Worm (Caenorhabditis elegans) whole organism, late embryonic: ENCODE results near the gene ZK563.2.

Source experiments
- C08G9.2 ChIP-seq: sonication (generic microtip); optimal IDR thresholded peaks from 2 replicates; lab custom pipeline; 2016; ENCODE audit warnings: mild to moderate bottlenecking, missing genetic modification characterization, moderate library complexity, missing compliant biosample characterization
- F13H6.1 ChIP-seq: sonication (generic microtip); optimal IDR thresholded peaks from 2 replicates; lab custom pipeline; 2016; ENCODE audit warnings: missing genetic modification characterization, missing compliant biosample characterization
- Y22D7AL.16 ChIP-seq: sonication (generic microtip); optimal IDR thresholded peaks from 2 replicates; lab custom pipeline; 2016; ENCODE audit warnings: missing genetic modification characterization, missing compliant biosample characterization
- ceh-14 ChIP-seq: sonication (generic microtip); optimal IDR thresholded peaks from 2 replicates; lab custom pipeline; 2016; ENCODE audit warnings: missing genotype, missing genetic modification characterization, missing compliant biosample characterization
- ceh-2 ChIP-seq: sonication (generic microtip); optimal IDR thresholded peaks from 2 replicates; lab custom pipeline; 2016; ENCODE audit warnings: missing genotype, missing genetic modification characterization, missing compliant biosample characterization
- ceh-24 ChIP-seq: sonication (generic microtip); optimal IDR thresholded peaks from 2 replicates; lab custom pipeline; 2016; ENCODE audit warnings: mild to moderate bottlenecking, missing genetic modification characterization, missing compliant biosample characterization
- ceh-30 ChIP-seq: fragments of 150-350 bp; optimal IDR thresholded peaks from 2 replicates; lab custom pipeline; 2014; ENCODE audit warnings: missing biosample characterization, missing genetic modification characterization
- ceh-31 ChIP-seq: sonication (generic microtip); optimal IDR thresholded peaks from 2 replicates; lab custom pipeline; 2016; ENCODE audit warnings: missing genetic modification characterization, missing compliant biosample characterization
- ceh-34 ChIP-seq: sonication (generic microtip); optimal IDR thresholded peaks from 2 replicates; lab custom pipeline; 2016; ENCODE audit warnings: mild to moderate bottlenecking, missing genetic modification characterization, missing compliant biosample characterization
- ceh-9 ChIP-seq: sonication (generic microtip); optimal IDR thresholded peaks from 2 replicates; lab custom pipeline; 2016; ENCODE audit warnings: mild to moderate bottlenecking, missing genetic modification characterization, inconsistent platforms, missing compliant biosample characterization
- che-1 ChIP-seq: sonication (generic microtip); optimal IDR thresholded peaks from 2 replicates; lab custom pipeline; 2016; ENCODE audit warnings: mild to moderate bottlenecking, missing genetic modification characterization, missing compliant biosample characterization
- dve-1 ChIP-seq: sonication (generic microtip); optimal IDR thresholded peaks from 2 replicates; lab custom pipeline; 2017; ENCODE audit warnings: antibody characterized with exemption, mild to moderate bottlenecking, missing genetic modification characterization, missing compliant biosample characterization
- ets-4 ChIP-seq: sonication (generic microtip); optimal IDR thresholded peaks from 2 replicates; lab custom pipeline; 2016; ENCODE audit warnings: missing genetic modification characterization, missing compliant biosample characterization
- fax-1 ChIP-seq: sonication (generic microtip); optimal IDR thresholded peaks from 2 replicates; lab custom pipeline; 2016; ENCODE audit warnings: missing genotype, missing genetic modification characterization, missing compliant biosample characterization
- fkh-6 ChIP-seq: sonication (generic microtip); optimal IDR thresholded peaks from 2 replicates; lab custom pipeline; 2016; ENCODE audit warnings: missing genetic modification characterization, missing compliant biosample characterization
- gmeb-2 ChIP-seq: sonication (generic microtip); optimal IDR thresholded peaks from 2 replicates; lab custom pipeline; 2016; ENCODE audit warnings: missing genetic modification characterization, inconsistent platforms, missing compliant biosample characterization
- hlh-15 ChIP-seq: sonication (generic microtip); optimal IDR thresholded peaks from 2 replicates; lab custom pipeline; 2016; ENCODE audit warnings: missing genetic modification characterization, missing compliant biosample characterization
- hlh-6 ChIP-seq: sonication (generic microtip); optimal IDR thresholded peaks from 2 replicates; lab custom pipeline; 2016; ENCODE audit warnings: missing genotype, missing genetic modification characterization, missing compliant biosample characterization
- hlh-8 ChIP-seq: sonication (generic microtip); optimal IDR thresholded peaks from 2 replicates; lab custom pipeline; 2016; ENCODE audit warnings: missing genotype, missing genetic modification characterization, missing compliant biosample characterization
- mec-3 ChIP-seq: sonication (generic microtip); optimal IDR thresholded peaks from 2 replicates; lab custom pipeline; 2016; ENCODE audit warnings: borderline replicate concordance, missing genetic modification characterization, missing compliant biosample characterization
- nhr-232 ChIP-seq: sonication (generic microtip); optimal IDR thresholded peaks from 2 replicates; lab custom pipeline; 2016; ENCODE audit warnings: missing genetic modification characterization, missing compliant biosample characterization
- odd-2 ChIP-seq: sonication (generic microtip); optimal IDR thresholded peaks from 2 replicates; lab custom pipeline; 2017; ENCODE audit warnings: antibody characterized with exemption, mild to moderate bottlenecking, missing genetic modification characterization, missing compliant biosample characterization
- pag-3 ChIP-seq: sonication (generic microtip); optimal IDR thresholded peaks from 2 replicates; lab custom pipeline; 2016; ENCODE audit warnings: missing compliant biosample characterization, missing genetic modification characterization, borderline replicate concordance
- pat-9 ChIP-seq: fragments of 200-800 bp; sonication (Bioruptor generic); optimal IDR thresholded peaks from 2 replicates; lab custom pipeline; 2018; ENCODE audit warnings: mild to moderate bottlenecking, missing genetic modification characterization, moderate library complexity, missing compliant biosample characterization
- pax-1 ChIP-seq: fragments of 150-350 bp; optimal IDR thresholded peaks from 2 replicates; lab custom pipeline; 2014; ENCODE audit warnings: missing biosample characterization, missing genetic modification characterization
- pha-2 ChIP-seq: sonication (generic microtip); optimal IDR thresholded peaks from 2 replicates; lab custom pipeline; 2017; ENCODE audit warnings: mild to moderate bottlenecking, missing genetic modification characterization, missing compliant biosample characterization
- pha-4 ChIP-seq: fragments of 150-350 bp; optimal IDR thresholded peaks from 2 replicates; lab custom pipeline; 2018; ENCODE audit warnings: missing biosample characterization, missing genetic modification reagents, missing genetic modification characterization
- pqm-1 ChIP-seq: sonication (generic microtip); optimal IDR thresholded peaks from 2 replicates; lab custom pipeline; 2016; ENCODE audit warnings: missing genetic modification characterization, missing compliant biosample characterization
- ref-2 ChIP-seq: sonication (generic microtip); optimal IDR thresholded peaks from 2 replicates; lab custom pipeline; 2016; ENCODE audit warnings: missing genetic modification characterization, missing compliant biosample characterization
- rnt-1 ChIP-seq: sonication (generic microtip); optimal IDR thresholded peaks from 2 replicates; lab custom pipeline; 2016; ENCODE audit warnings: missing genetic modification characterization, missing compliant biosample characterization
- sox-2 ChIP-seq: fragments of 200-800 bp; sonication (Bioruptor generic); IDR thresholded peaks from 2 replicates; pipeline ENCODE4 v1.3.6; 2022; ENCODE audit warnings: missing genetic modification reagents, missing genetic modification characterization, missing compliant biosample characterization
- tbx-2 ChIP-seq: sonication (generic microtip); optimal IDR thresholded peaks from 2 replicates; lab custom pipeline; 2016; ENCODE audit warnings: missing genetic modification characterization, missing compliant biosample characterization
- ttx-3 ChIP-seq: sonication (generic microtip); optimal IDR thresholded peaks from 2 replicates; lab custom pipeline; 2016; ENCODE audit warnings: missing genetic modification reagents, missing genetic modification characterization, missing compliant biosample characterization
- unc-3 ChIP-seq, 2 experiments: fragments of 200-800 bp in 1 of 2; sonication (Bioruptor generic) in 1 of 2; sonication (generic microtip) in 1 of 2; conservative IDR thresholded peaks in 1 of 2; optimal IDR thresholded peaks in 1 of 2; 2 replicates each; pipeline versions ENCODE4 v1.3.6 to Lab custom; 2016 to 2022; ENCODE audit warnings: missing compliant biosample characterization in 2 of 2, missing genetic modification characterization in 2 of 2, missing genetic modification reagents in 1 of 2
- unc-42 ChIP-seq: sonication (generic microtip); optimal IDR thresholded peaks from 2 replicates; lab custom pipeline; 2016; ENCODE audit warnings: missing genotype, missing genetic modification characterization, missing compliant biosample characterization
- unc-55 ChIP-seq: sonication (generic microtip); optimal IDR thresholded peaks from 2 replicates; lab custom pipeline; 2017; ENCODE audit warnings: missing biosample characterization, missing genetic modification reagents, missing genetic modification characterization
- unc-86 ChIP-seq: sonication (generic microtip); optimal IDR thresholded peaks from 2 replicates; lab custom pipeline; 2016; ENCODE audit warnings: missing genetic modification characterization, missing compliant biosample characterization
- ztf-16 ChIP-seq: sonication (generic microtip); optimal IDR thresholded peaks from 2 replicates; lab custom pipeline; 2017; ENCODE audit warnings: missing genetic modification characterization, missing compliant biosample characterization

ZK563.2 gene

DNA sequence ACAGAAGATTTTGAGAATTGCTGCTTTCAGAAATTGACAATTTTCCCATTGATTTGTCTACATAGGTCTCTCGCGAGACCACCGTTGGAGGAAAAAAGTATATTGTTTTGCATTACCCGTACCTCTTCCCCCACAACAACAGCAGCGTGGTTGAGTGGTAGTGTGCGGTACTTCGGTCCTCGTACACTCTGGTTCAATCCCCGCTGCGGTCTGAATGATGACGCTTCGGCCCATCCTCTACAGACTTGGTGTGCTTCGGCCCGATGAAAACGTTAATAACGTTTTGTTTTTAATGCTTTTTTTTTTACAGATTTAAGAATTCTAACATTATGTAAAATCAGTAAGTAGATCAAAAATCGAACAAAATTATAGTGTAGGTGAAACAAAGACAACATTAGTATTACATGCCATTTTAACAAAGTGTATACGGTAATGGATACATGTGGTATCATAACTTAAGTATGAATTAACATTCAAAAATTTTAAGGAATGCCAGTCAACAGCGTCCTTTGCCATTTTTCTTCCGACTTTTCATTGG is 20.8 kb upstream of the ZK563.2 start, which contains the start of gene ZK816.3 (continued):
- TF ChIP-seq pha-4 (tag; lab: Kevin White, UChicago): no peak
- TF ChIP-seq nhr-232 (tag; lab: Kevin White, UChicago): peak; percentile 74
- TF ChIP-seq ceh-30 (tag; lab: Kevin White, UChicago): no peak
- peak; percentile 29 for TF ChIP-seq hlh-15 (tag; lab: Kevin White, UChicago)
- no peak for TF ChIP-seq ztf-16 (tag; lab: Kevin White, UChicago)
- TF ChIP-seq ceh-24 (tag; lab: Kevin White, UChicago): no peak
- peak; percentile 71 for TF ChIP-seq pat-9 (tag; lab: Kevin White, UChicago)
- peak; percentile 79 for TF ChIP-seq hlh-6 (tag; lab: Kevin White, UChicago)
- TF ChIP-seq ceh-14: peak; percentile 4
- no peak for TF ChIP-seq pax-1 (tag; lab: Kevin White, UChicago)
- TF ChIP-seq fax-1 (tag; lab: Kevin White, UChicago): peak; percentile 35
- peak; percentile 50 for TF ChIP-seq pha-2 (tag; lab: Kevin White, UChicago)
- TF ChIP-seq unc-42: no peak
- TF ChIP-seq ets-4 (tag; lab: Kevin White, UChicago): no peak
- TF ChIP-seq unc-55 (GFP tag; lab: Kevin White, UChicago): no peak
- TF ChIP-seq C08G9.2: peak; percentile 43
- peak; percentile 36 for TF ChIP-seq ceh-31 (tag; lab: Kevin White, UChicago)

DNA sequence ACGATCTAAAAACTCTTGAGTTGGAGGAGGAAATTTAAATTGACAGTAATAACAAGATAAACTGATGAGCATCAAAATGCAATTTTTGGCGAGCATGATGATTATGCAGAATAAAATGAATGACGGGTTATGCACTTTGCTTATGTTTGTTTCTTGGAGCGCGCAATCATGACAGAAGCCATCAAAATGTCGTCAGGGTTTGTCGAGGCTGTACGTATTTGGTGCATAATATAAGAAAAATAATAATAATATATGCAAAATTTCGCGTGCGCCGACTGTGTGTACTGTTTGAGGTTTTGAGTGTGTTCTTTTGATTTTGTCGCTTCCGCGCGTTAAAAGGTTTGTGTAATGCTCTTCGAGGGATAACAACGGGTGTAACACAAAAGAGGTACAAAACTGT is 18.5 kb upstream of the ZK563.2 start, which contains the start of gene nspg-4:
nspg-4 (minus strand) TSS at position 101 of the 400 bp plus-strand sequence.
- TF ChIP-seq rnt-1 (tag; lab: Kevin White, UChicago) (no peak), che-1 (tag; lab: Kevin White, UChicago) (no peak), dve-1 (tag; lab: Kevin White, UChicago) (no peak), ceh-34 (tag; lab: Kevin White, UChicago) (no peak), odd-2 (no peak), fkh-6 (tag; lab: Kevin White, UChicago) (no peak), ceh-2 (no peak), pqm-1 (tag; lab: Kevin White, UChicago) (no peak), sox-2 (GFP tag; lab: Robert Waterston, UW) (no peak), pha-2 (tag; lab: Kevin White, UChicago) (no peak), ets-4 (tag; lab: Kevin White, UChicago) (no peak), F13H6.1 (no peak), Y22D7AL.16 (no peak), hlh-15 (tag; lab: Kevin White, UChicago) (no peak), ttx-3 (no peak)

DNA sequence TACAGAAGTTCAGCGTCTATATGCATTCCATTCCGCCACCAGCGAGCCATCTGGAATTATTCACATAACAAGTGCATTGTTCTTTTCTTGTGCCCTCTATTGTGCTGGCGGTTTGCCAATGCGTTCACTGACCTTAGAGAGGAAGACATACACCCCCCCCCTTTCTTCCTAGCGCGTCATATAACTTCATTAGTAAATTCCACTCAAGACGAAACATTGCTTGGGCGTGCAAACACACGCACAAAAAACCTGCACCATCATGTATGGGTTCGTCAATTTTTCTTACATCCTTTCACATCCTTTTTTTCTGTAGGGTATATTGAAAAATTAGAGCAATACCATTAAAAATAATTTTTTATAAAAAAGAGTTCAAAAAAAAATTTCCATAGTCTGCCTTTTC is 17.2 kb upstream of the ZK563.2 start, which contains the start of gene ZK816.1:
ZK816.1 (plus strand) TSS at position 187 of the 400 bp plus-strand sequence.
- no peak for TF ChIP-seq hlh-6 (tag; lab: Kevin White, UChicago)
- TF ChIP-seq mec-3 (tag; lab: Kevin White, UChicago): no peak
- TF ChIP-seq unc-42: peak; percentile 69
- TF ChIP-seq gmeb-2 (tag; lab: Kevin White, UChicago): no peak
- no peak for TF ChIP-seq tbx-2
- no peak for TF ChIP-seq pax-1 (tag; lab: Kevin White, UChicago)
- TF ChIP-seq ttx-3: no peak
- TF ChIP-seq pag-3 (tag; lab: Kevin White, UChicago): no peak
- TF ChIP-seq fax-1 (tag; lab: Kevin White, UChicago): no peak
- no peak for TF ChIP-seq ceh-9 (tag; lab: Kevin White, UChicago)
- TF ChIP-seq odd-2: no peak
- TF ChIP-seq hlh-8 (tag; lab: Kevin White, UChicago): no peak
- TF ChIP-seq unc-86 (tag; lab: Kevin White, UChicago): no peak
- TF ChIP-seq unc-3 (GFP tag; conservative IDR thresholded peaks at IDR 0.05; lab: Robert Waterston, UW): no peak
- no peak for TF ChIP-seq unc-3 (tag; optimal IDR thresholded peaks at IDR 0.05; lab: Kevin White, UChicago)
- TF ChIP-seq ref-2 (tag; lab: Kevin White, UChicago): peak; percentile 8
- peak; percentile 47 for TF ChIP-seq ceh-31 (tag; lab: Kevin White, UChicago)
- TF ChIP-seq ets-4 (tag; lab: Kevin White, UChicago): no peak
- peak; percentile 23; the same call in 1 of the 2 replicates for TF ChIP-seq sox-2 (GFP tag; lab: Robert Waterston, UW)
